Worm (Caenorhabditis elegans) whole organism, L4 larva: ENCODE results near the gene grd-8.

Source experiments
- F44E2.7 ChIP-seq: fragments of 200-800 bp; sonication (Bioruptor generic); IDR thresholded peaks from 2 replicates; pipeline ENCODE4 v2.1.2; 2022; ENCODE audit warnings: missing genetic modification characterization, missing compliant biosample characterization
- T26A8.4 ChIP-seq: fragments of 200-800 bp; sonication (Bioruptor generic); IDR thresholded peaks from 2 replicates; pipeline ENCODE4 v1.3.6; 2022; ENCODE audit warnings: missing genetic modification characterization, missing compliant biosample characterization
- aha-1 ChIP-seq: fragments of 150-350 bp; peaks from one replicate; lab custom pipeline; 2014; ENCODE audit warnings: missing biosample characterization, missing genetic modification characterization
- ama-1 ChIP-seq: fragments of 150-350 bp; optimal IDR thresholded peaks from 2 replicates; lab custom pipeline; 2014; ENCODE audit warnings: inconsistent platforms, mixed read lengths
- lim-7 ChIP-seq: fragments of 200-800 bp; sonication (Bioruptor generic); IDR thresholded peaks from 2 replicates; pipeline ENCODE4 v1.3.6; 2022; ENCODE audit warnings: missing genetic modification characterization, missing compliant biosample characterization
- lin-39 ChIP-seq: fragments of 150-350 bp; optimal IDR thresholded peaks from 2 replicates; lab custom pipeline; 2014; ENCODE audit warnings: missing biosample characterization, missing genetic modification reagents, missing genetic modification characterization
- lsy-2 ChIP-seq, 2 experiments: fragments of 150-350 bp in 1 of 2; sonication (generic microtip) in 1 of 2; optimal IDR thresholded peaks; 2 replicates each; lab custom pipeline; 2014 to 2017; ENCODE audit warnings: missing biosample characterization in 2 of 2, missing genetic modification characterization in 2 of 2
- mdl-1 ChIP-seq, 2 experiments: fragments of 150-350 bp in 1 of 2; sonication (generic microtip) in 1 of 2; optimal IDR thresholded peaks; 2 replicates each; lab custom pipeline; 2014 to 2017; ENCODE audit warnings: missing biosample characterization in 2 of 2, missing genetic modification characterization in 2 of 2
- nhr-48 ChIP-seq: sonication (generic microtip); optimal IDR thresholded peaks from 2 replicates; lab custom pipeline; 2016; ENCODE audit warnings: mild to moderate bottlenecking, missing genetic modification characterization, missing compliant biosample characterization
- nhr-77 ChIP-seq: fragments of 150-350 bp; optimal IDR thresholded peaks from 2 replicates; lab custom pipeline; 2014; ENCODE audit warnings: missing biosample characterization, missing genetic modification characterization
- skn-1 ChIP-seq: fragments of 150-350 bp; optimal IDR thresholded peaks from 2 replicates; lab custom pipeline; 2014; ENCODE audit warnings: missing biosample characterization, missing genetic modification characterization
- tag-97 ChIP-seq: fragments of 200-800 bp; sonication (Bioruptor generic); IDR thresholded peaks from 2 replicates; pipeline ENCODE4 v1.3.6; 2022; ENCODE audit warnings: missing genetic modification characterization, missing compliant biosample characterization
- unc-62 ChIP-seq, 3 experiments: fragments of 150-350 bp in 1 of 3; sonication (generic microtip); optimal IDR thresholded peaks in 2 of 3; peaks in 1 of 3; 1 replicate in 1 of 3; 2 replicates in 2 of 3; lab custom pipeline; 2014 to 2017; ENCODE audit warnings: missing biosample characterization in 3 of 3, missing genetic modification characterization in 3 of 3, missing genetic modification reagents in 3 of 3, missing genotype in 1 of 3
- zag-1 ChIP-seq: fragments of 150-350 bp; optimal IDR thresholded peaks from 2 replicates; lab custom pipeline; 2014; ENCODE audit warnings: missing biosample characterization, missing genetic modification characterization

ce11 chrV:7804801-7805163 is 37.5 kb upstream of the grd-8 start, which contains the start of gene xpo-1:
- no peak for TF ChIP-seq lsy-2 (tag; optimal IDR thresholded peaks at IDR 0.05; lab: Kevin White, UChicago)
- no peak for TF ChIP-seq tag-97
- no peak for TF ChIP-seq F44E2.7 (GFP tag; lab: Robert Waterston, UW)
- TF ChIP-seq lim-7 = no peak
- TF ChIP-seq ama-1 = no peak
- no peak for TF ChIP-seq unc-62 (GFP tag; optimal IDR thresholded peaks at IDR 0.05 in 1 of 2; lab: Kevin White, UChicago)
- TF ChIP-seq unc-62 (tag; optimal IDR thresholded peaks at IDR 0.05; lab: Kevin White, UChicago) = no peak
- TF ChIP-seq T26A8.4 (GFP tag; lab: Robert Waterston, UW) = no peak
- TF ChIP-seq lin-39 (tag; lab: Kevin White, UChicago) = no peak
- no peak for TF ChIP-seq skn-1
- TF ChIP-seq zag-1 (tag; lab: Kevin White, UChicago) = no peak
- no peak for TF ChIP-seq mdl-1 (tag; optimal IDR thresholded peaks at IDR 0.05; lab: Kevin White, UChicago)
- no peak for TF ChIP-seq nhr-48
- TF ChIP-seq nhr-77 (tag; lab: Kevin White, UChicago) = no peak
- TF ChIP-seq aha-1 (tag; lab: Kevin White, UChicago) = no peak
